Fruit fly (Drosophila melanogaster) whole organism, pupa: Measurements from ENCODE around the gene Cyp28d1.

ENCODE experiments used
- CG32121 ChIP-seq: fragments of 200-800 bp; sonication (Bioruptor generic); IDR thresholded peaks from 2 replicates; pipeline ENCODE4 v1.3.6; 2022; ENCODE audit warnings: missing biosample characterization, missing genetic modification characterization
- CG4496 ChIP-seq: fragments of 200-800 bp; sonication (Bioruptor generic); IDR thresholded peaks from 3 replicates; pipeline ENCODE4 v1.3.6; 2022; ENCODE audit warnings: missing biosample characterization, missing genetic modification characterization
- CG8159 ChIP-seq: fragments of 200-800 bp; sonication (Bioruptor generic); optimal IDR thresholded peaks from 3 replicates; lab custom pipeline; 2018; ENCODE audit warnings: missing biosample characterization, mild to moderate bottlenecking, missing genetic modification characterization, moderate library complexity
- CG8301 ChIP-seq: fragments of 200-800 bp; sonication (Bioruptor generic); optimal IDR thresholded peaks from 2 replicates; lab custom pipeline; 2018; ENCODE audit warnings: missing biosample characterization, mild to moderate bottlenecking, missing genetic modification characterization
- EcR ChIP-seq: fragments of 200-800 bp; sonication (Bioruptor generic); optimal IDR thresholded peaks from 3 replicates; lab custom pipeline; 2019; ENCODE audit warnings: missing biosample characterization, missing genetic modification characterization, mild to moderate bottlenecking, moderate library complexity, missing genetic modification reagents
- Pif1B ChIP-seq: fragments of 200-800 bp; sonication (Bioruptor generic); optimal IDR thresholded peaks from 3 replicates; lab custom pipeline; 2016; ENCODE audit warnings: missing biosample characterization, missing genetic modification characterization

dm6 chr2L:5237175-5237753 is 27.0 kb downstream of the Cyp28d1 start:
- TF ChIP-seq CG8301 (tag; lab: Kevin White, UChicago): no peak
- peak; percentile 50 for TF ChIP-seq Pif1B (GFP tag; lab: Kevin White, UChicago)
- peak; percentile 51; the same call in 1 of the 2 replicates for TF ChIP-seq CG32121 (GFP tag; lab: Robert Waterston, UW)
- peak; percentile 39 for TF ChIP-seq CG8159
- peak; percentile 61 for TF ChIP-seq EcR (GFP tag; lab: Kevin White, UChicago)
- no peak; the same call in 2 of the 3 replicates for TF ChIP-seq CG4496 (GFP tag; lab: Robert Waterston, UW)
